Worm (Caenorhabditis elegans): ENCODE measurements around the gene C56G2.15.

- TF ChIP-seq ztf-29 (GFP tag; IDR thresholded peaks at IDR 0.05) (no peak), klf-2 (GFP tag; conservative IDR thresholded peaks at IDR 0.05) (no peak), T22C8.4 (GFP tag; IDR thresholded peaks at IDR 0.05) (no peak), flt-1 (GFP tag; IDR thresholded peaks at IDR 0.05) (no peak), ref-1 (GFP tag; conservative IDR thresholded peaks at IDR 0.05) (no peak)
Measured at ce11 chrIII:6396381-6396780, 28.7 kb upstream of the C56G2.15 start.

Data from whole organism, midembryonic.